Worm (Caenorhabditis elegans) whole organism, L1 larva: ENCODE measurements around the gene srlf-5.

Experiments used
- C04F5.9 ChIP-seq: sonication (generic microtip); optimal IDR thresholded peaks from 2 replicates; lab custom pipeline; 2016; ENCODE audit warnings: missing genetic modification characterization, missing compliant biosample characterization
- C34B4.2 ChIP-seq: sonication (generic microtip); optimal IDR thresholded peaks from 2 replicates; lab custom pipeline; 2017; ENCODE audit warnings: mild to moderate bottlenecking, missing genetic modification characterization, missing compliant biosample characterization
- F16B12.6 ChIP-seq: fragments of 150-350 bp; optimal IDR thresholded peaks from 2 replicates; lab custom pipeline; 2014; ENCODE audit warnings: missing biosample characterization, missing genetic modification characterization
- aha-1 ChIP-seq: fragments of 150-350 bp; optimal IDR thresholded peaks from 2 replicates; lab custom pipeline; 2014; ENCODE audit warnings: missing biosample characterization, missing genetic modification characterization
- ama-1 ChIP-seq: fragments of 150-350 bp; optimal IDR thresholded peaks from 2 replicates; lab custom pipeline; 2014
- ceh-88 ChIP-seq: fragments of 200-800 bp; sonication (Bioruptor generic); IDR thresholded peaks from 2 replicates; pipeline ENCODE4 v1.3.6; 2022; ENCODE audit warnings: missing genetic modification characterization, missing compliant biosample characterization
- ces-1 ChIP-seq: fragments of 150-350 bp; optimal IDR thresholded peaks from 2 replicates; lab custom pipeline; 2014; ENCODE audit warnings: missing biosample characterization, missing genetic modification reagents, missing genetic modification characterization
- dpl-1 ChIP-seq, 3 experiments: fragments of 150-350 bp in 2 of 3; sonication (generic microtip) in 1 of 3; optimal IDR thresholded peaks; 2 replicates each; lab custom pipeline; 2014 to 2017; ENCODE audit warnings: missing biosample characterization in 3 of 3, missing genetic modification characterization in 3 of 3, missing genetic modification reagents in 3 of 3
- efl-1 ChIP-seq, 4 experiments: fragments of 150-350 bp; optimal IDR thresholded peaks in 3 of 4; peaks in 1 of 4; 1 replicate in 1 of 4; 2 replicates in 3 of 4; lab custom pipeline; 2014; ENCODE audit warnings: missing biosample characterization in 2 of 4, missing genetic modification characterization in 2 of 4, missing genetic modification reagents in 2 of 4
- egl-13 ChIP-seq: sonication (generic microtip); optimal IDR thresholded peaks from 2 replicates; lab custom pipeline; 2016; ENCODE audit warnings: missing genotype, missing genetic modification reagents, missing genetic modification characterization, missing compliant biosample characterization
- egl-27 ChIP-seq, 2 experiments: fragments of 150-350 bp in 1 of 2; sonication (generic microtip); optimal IDR thresholded peaks; 3 replicates each; lab custom pipeline; 2017 to 2018; ENCODE audit warnings: missing biosample characterization in 2 of 2, missing genetic modification characterization in 2 of 2, missing genetic modification reagents in 2 of 2
- elt-2 ChIP-seq: sonication (generic microtip); optimal IDR thresholded peaks from 2 replicates; lab custom pipeline; 2016; ENCODE audit warnings: missing genetic modification characterization, mild to moderate bottlenecking, inconsistent platforms, missing compliant biosample characterization, missing genetic modification reagents
- ets-5 ChIP-seq: fragments of 200-800 bp; sonication (Bioruptor generic); IDR thresholded peaks from 2 replicates; pipeline ENCODE4 v1.3.6; 2022; ENCODE audit warnings: missing genetic modification characterization, missing compliant biosample characterization
- fkh-10 ChIP-seq: sonication (generic microtip); optimal IDR thresholded peaks from 2 replicates; lab custom pipeline; 2017; ENCODE audit warnings: missing biosample characterization, missing genetic modification reagents, missing genetic modification characterization
- fos-1 ChIP-seq: fragments of 150-350 bp; optimal IDR thresholded peaks from 2 replicates; lab custom pipeline; 2014; ENCODE audit warnings: missing biosample characterization, missing genetic modification characterization
- grh-1 ChIP-seq: fragments of 200-800 bp; sonication (Bioruptor generic); IDR thresholded peaks from 2 replicates; pipeline ENCODE4 v1.3.6; 2022; ENCODE audit warnings: missing genetic modification reagents, missing genetic modification characterization, missing compliant biosample characterization
- hlh-17 ChIP-seq: fragments of 200-800 bp; sonication (Bioruptor generic); optimal IDR thresholded peaks from 2 replicates; lab custom pipeline; 2018; ENCODE audit warnings: missing genetic modification characterization, mild to moderate bottlenecking, missing compliant biosample characterization, moderate library complexity, borderline replicate concordance
- hpl-2 ChIP-seq: fragments of 150-350 bp; optimal IDR thresholded peaks from 2 replicates; lab custom pipeline; 2014; ENCODE audit warnings: missing biosample characterization, missing genetic modification reagents, missing genetic modification characterization
- isw-1 ChIP-seq: fragments of 200-800 bp; sonication (Bioruptor generic); IDR thresholded peaks from 2 replicates; pipeline ENCODE4 v1.3.6; 2022; ENCODE audit warnings: missing genetic modification characterization, missing compliant biosample characterization
- jun-1 ChIP-seq: fragments of 150-350 bp; optimal IDR thresholded peaks from 2 replicates; lab custom pipeline; 2014; ENCODE audit warnings: missing biosample characterization, missing genetic modification reagents, missing genetic modification characterization
- lin-13 ChIP-seq: fragments of 150-350 bp; optimal IDR thresholded peaks from 2 replicates; lab custom pipeline; 2014; ENCODE audit warnings: missing biosample characterization, missing genetic modification reagents, missing genetic modification characterization
- lin-15B ChIP-seq: fragments of 150-350 bp; sonication (generic microtip); optimal IDR thresholded peaks from 3 replicates; lab custom pipeline; 2014; ENCODE audit warnings: missing biosample characterization, missing genetic modification characterization
- lin-35 ChIP-seq, 2 experiments: fragments of 150-350 bp; optimal IDR thresholded peaks; 2 replicates each; lab custom pipeline; 2014; ENCODE audit warnings: missing biosample characterization in 2 of 2, missing genetic modification characterization in 2 of 2, missing genetic modification reagents in 2 of 2
- lin-39 ChIP-seq: fragments of 150-350 bp; optimal IDR thresholded peaks from 2 replicates; lab custom pipeline; 2014; ENCODE audit warnings: missing biosample characterization, missing genetic modification reagents, missing genetic modification characterization
- mab-9 ChIP-seq: fragments of 200-800 bp; sonication (Bioruptor generic); IDR thresholded peaks from 2 replicates; pipeline ENCODE4 v1.3.6; 2022; ENCODE audit warnings: missing genetic modification reagents, missing genetic modification characterization, missing compliant biosample characterization
- nhr-19 ChIP-seq: fragments of 200-800 bp; sonication (Bioruptor generic); conservative IDR thresholded peaks from 2 replicates; pipeline ENCODE4 v1.3.6; 2022; ENCODE audit warnings: missing genetic modification characterization, missing compliant biosample characterization
- nhr-20 ChIP-seq: sonication (generic microtip); optimal IDR thresholded peaks from 2 replicates; lab custom pipeline; 2016; ENCODE audit warnings: mild to moderate bottlenecking, missing genetic modification characterization, missing compliant biosample characterization
- nhr-47 ChIP-seq: sonication (generic microtip); optimal IDR thresholded peaks from 2 replicates; lab custom pipeline; 2016; ENCODE audit warnings: mild to moderate bottlenecking, missing genetic modification characterization, moderate library complexity, missing compliant biosample characterization
- nhr-71 ChIP-seq: sonication (generic microtip); optimal IDR thresholded peaks from 2 replicates; lab custom pipeline; 2016; ENCODE audit warnings: mild to moderate bottlenecking, missing genetic modification characterization, moderate library complexity, missing compliant biosample characterization
- nhr-76 ChIP-seq: sonication (generic microtip); optimal IDR thresholded peaks from 2 replicates; lab custom pipeline; 2017; ENCODE audit warnings: missing biosample characterization, missing genetic modification characterization
- nhr-77 ChIP-seq: fragments of 150-350 bp; optimal IDR thresholded peaks from 2 replicates; lab custom pipeline; 2014; ENCODE audit warnings: missing biosample characterization, missing genetic modification characterization
- nhr-90 ChIP-seq: sonication (generic microtip); optimal IDR thresholded peaks from 2 replicates; lab custom pipeline; 2016; ENCODE audit warnings: mild to moderate bottlenecking, missing genetic modification characterization, missing compliant biosample characterization; ENCODE audit not compliant: poor library complexity
- pag-3 ChIP-seq: sonication (generic microtip); optimal IDR thresholded peaks from 2 replicates; lab custom pipeline; 2017; ENCODE audit warnings: missing genetic modification characterization, mild to moderate bottlenecking, missing compliant biosample characterization, antibody characterized with exemption, borderline replicate concordance; ENCODE audit not compliant: insufficient read depth
- rnt-1 ChIP-seq: sonication (generic microtip); optimal IDR thresholded peaks from 2 replicates; lab custom pipeline; 2016; ENCODE audit warnings: mild to moderate bottlenecking, missing genetic modification characterization, moderate library complexity, missing compliant biosample characterization
- unc-30 ChIP-seq: sonication (generic microtip); optimal IDR thresholded peaks from 2 replicates; lab custom pipeline; 2017; ENCODE audit warnings: missing biosample characterization, missing genetic modification characterization
- unc-62 ChIP-seq: fragments of 150-350 bp; optimal IDR thresholded peaks from 2 replicates; lab custom pipeline; 2014; ENCODE audit warnings: missing biosample characterization, missing genetic modification reagents, missing genetic modification characterization
- unc-86 ChIP-seq: sonication (generic microtip); optimal IDR thresholded peaks from 2 replicates; lab custom pipeline; 2016; ENCODE audit warnings: missing genetic modification characterization, missing compliant biosample characterization
- unc-98 ChIP-seq: fragments of 200-800 bp; sonication (Bioruptor generic); IDR thresholded peaks from 2 replicates; pipeline ENCODE4 v1.3.6; 2022; ENCODE audit warnings: missing genetic modification characterization, missing compliant biosample characterization
- xbp-1 ChIP-seq: sonication (generic microtip); optimal IDR thresholded peaks from 2 replicates; lab custom pipeline; 2016; ENCODE audit warnings: missing genetic modification characterization, missing compliant biosample characterization
- ztf-4 ChIP-seq: fragments of 150-350 bp; optimal IDR thresholded peaks from 2 replicates; lab custom pipeline; 2014; ENCODE audit warnings: missing biosample characterization, missing genetic modification characterization

Gene srlf-5

DNA sequence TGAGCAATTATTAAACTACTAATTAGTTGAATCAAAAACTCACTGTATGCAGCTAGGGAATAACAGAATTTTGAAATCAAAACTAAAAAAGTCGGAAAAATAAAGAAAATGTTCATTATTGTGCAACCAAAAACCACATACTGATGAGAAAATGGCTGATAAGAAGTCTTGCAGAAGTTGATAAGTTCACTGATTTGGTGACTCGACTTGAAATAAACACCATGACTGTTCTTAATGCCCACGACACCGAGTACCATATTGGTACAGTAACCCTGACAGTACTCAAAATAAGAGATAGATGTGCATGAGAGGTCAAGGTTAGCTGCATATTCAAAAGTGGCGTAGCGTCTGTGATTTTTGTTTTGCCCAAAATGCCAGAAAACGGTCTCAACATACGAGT, 40.5 kb downstream of the srlf-5 start:
- TF ChIP-seq rnt-1 (tag; lab: Kevin White, UChicago) (no peak), nhr-47 (tag; lab: Kevin White, UChicago) (no peak), ceh-88 (no peak), nhr-71 (no peak), pag-3 (no peak), lin-35 (GFP tag; optimal IDR thresholded peaks at IDR 0.05; lab: Kevin White, UChicago) (no peak), mab-9 (GFP tag; lab: Robert Waterston, UW) (no peak), egl-27 (tag; optimal IDR thresholded peaks at IDR 0.05; lab: Kevin White, UChicago) (no peak), aha-1 (no peak), unc-62 (GFP tag; lab: Kevin White, UChicago) (no peak), unc-86 (tag; lab: Kevin White, UChicago) (no peak), C34B4.2 (tag; lab: Kevin White, UChicago) (no peak), fkh-10 (GFP tag; lab: Kevin White, UChicago) (no peak), ztf-4 (tag; lab: Kevin White, UChicago) (no peak)

DNA sequence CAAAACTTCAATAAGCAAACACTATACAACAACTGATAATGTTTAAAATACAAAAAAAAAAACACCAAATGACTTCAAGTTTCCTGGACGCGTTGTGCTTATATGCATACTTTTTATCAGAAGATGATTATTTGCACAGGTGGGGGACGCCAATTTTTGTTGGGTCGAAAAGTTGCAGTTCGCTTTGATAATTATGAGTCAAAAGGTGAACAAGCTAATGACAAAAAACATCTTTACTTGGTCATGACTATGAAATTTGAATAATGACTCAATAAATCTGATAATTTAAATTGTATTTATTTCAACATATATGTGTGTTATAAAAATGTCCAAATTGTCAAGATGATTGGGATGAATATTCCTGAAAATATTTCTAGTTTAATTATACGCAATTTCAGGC, 43.3 kb downstream of the srlf-5 start, which contains the start of gene ZK896.4:
Gene ZK896.4, minus strand, starts transcription at position 101 of the 400 bp plus-strand sequence.
- TF ChIP-seq isw-1 (GFP tag; lab: Robert Waterston, UW) (no peak), fkh-10 (GFP tag; lab: Kevin White, UChicago) (no peak), fos-1 (tag; lab: Kevin White, UChicago) (no peak), aha-1 (no peak), ets-5 (GFP tag; lab: Robert Waterston, UW) (no peak), C04F5.9 (tag; lab: Kevin White, UChicago) (no peak), jun-1 (tag; lab: Kevin White, UChicago) (no peak), egl-13 (tag; lab: Kevin White, UChicago) (no peak), F16B12.6 (tag; lab: Kevin White, UChicago) (no peak), nhr-19 (GFP tag; lab: Robert Waterston, UW) (no peak), unc-86 (tag; lab: Kevin White, UChicago) (no peak), unc-30 (no peak), nhr-76 (tag; lab: Kevin White, UChicago) (no peak), unc-98 (no peak), nhr-77 (no peak), dpl-1 (GFP tag; optimal IDR thresholded peaks at IDR 0.05; lab: Kevin White, UChicago) (no peak)

DNA sequence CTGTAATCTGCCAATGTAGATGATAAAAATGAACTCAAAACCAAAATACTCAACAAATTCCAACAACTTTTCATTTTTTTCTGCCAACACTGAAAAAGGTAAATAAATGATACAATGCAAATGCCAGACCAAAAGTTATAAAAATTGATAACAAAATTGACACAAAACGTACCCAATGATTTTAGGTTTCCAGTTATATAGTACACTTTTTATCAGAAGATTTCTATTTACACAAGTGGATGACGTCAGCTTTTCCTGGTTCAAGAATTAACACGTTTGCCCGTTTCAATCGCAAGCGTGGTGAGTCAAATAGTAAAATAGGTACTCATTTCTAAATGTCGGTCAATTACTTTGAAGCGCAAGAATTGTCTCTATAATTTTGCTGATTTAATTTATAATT, 47.0 kb downstream of the srlf-5 start, which contains the start of gene ZK896.5:
Gene ZK896.5, minus strand, starts transcription at position 89 of the 400 bp plus-strand sequence.
- TF ChIP-seq nhr-19 (GFP tag; lab: Robert Waterston, UW) (no peak), aha-1 (no peak), efl-1 (optimal IDR thresholded peaks at IDR 0.05; lab: Kevin White, UChicago) (no peak), efl-1 (GFP tag; optimal IDR thresholded peaks at IDR 0.05 in 1 of 2; lab: Kevin White, UChicago) (peak in 1 of 2 experiments; percentile 38), nhr-76 (tag; lab: Kevin White, UChicago) (no peak), hpl-2 (GFP tag; lab: Kevin White, UChicago) (no peak), rnt-1 (tag; lab: Kevin White, UChicago) (no peak), C34B4.2 (tag; lab: Kevin White, UChicago) (no peak), fos-1 (tag; lab: Kevin White, UChicago) (no peak), ces-1 (GFP tag; lab: Kevin White, UChicago) (no peak), nhr-90 (tag; lab: Kevin White, UChicago) (no peak), grh-1 (GFP tag; lab: Robert Waterston, UW) (no peak), nhr-20 (peak; percentile 4), lin-15B (no peak), elt-2 (tag; lab: Kevin White, UChicago) (peak; percentile 78), lin-13 (GFP tag; lab: Kevin White, UChicago) (no peak), hlh-17 (GFP tag; lab: Kevin White, UChicago) (no peak), egl-13 (tag; lab: Kevin White, UChicago) (no peak), unc-62 (GFP tag; lab: Kevin White, UChicago) (no peak), xbp-1 (tag; lab: Kevin White, UChicago) (no peak), ets-5 (GFP tag; lab: Robert Waterston, UW) (no peak), lin-39 (tag; lab: Kevin White, UChicago) (no peak), C04F5.9 (tag; lab: Kevin White, UChicago) (no peak), dpl-1 (GFP tag; optimal IDR thresholded peaks at IDR 0.05; lab: Kevin White, UChicago) (no peak), ama-1 (lab: Kevin White, UChicago) (no peak)
